ENCODE assay signal across 5 worm cellular contexts in genomic region chrIII:8801864-8802818, ce11.
TF ChIP-seq lines count a peak whose summit lies in the region.

No protein-coding gene starts in this region.

TF ChIP-seq in whole organism, L1 larva, 84 proteins besides CTCF, POLR2A, EP300 and RAD21 (continues in another document):
- TF ChIP-seq nhr-77 (tag; optimal IDR thresholded peaks at IDR 0.05; lab: Kevin White, UChicago) (peak; percentile 96), pax-3 (tag; optimal IDR thresholded peaks at IDR 0.05; lab: Kevin White, UChicago) (peak; percentile 83), lin-35 (GFP tag; optimal IDR thresholded peaks at IDR 0.05; lab: Kevin White, UChicago) (peak; percentile 72 to 91), swsn-7 (tag; optimal IDR thresholded peaks at IDR 0.05; lab: Kevin White, UChicago) (peak; percentile 96), unc-62 (GFP tag; optimal IDR thresholded peaks at IDR 0.05; lab: Kevin White, UChicago) (peak; percentile 22), grh-1 (GFP tag; IDR thresholded peaks at IDR 0.05; lab: Robert Waterston, UW) (peak; percentile 82), lir-3 (tag; optimal IDR thresholded peaks at IDR 0.05; lab: Kevin White, UChicago; ENCODE audit: poor library complexity) (peak; percentile 81), hpl-2 (GFP tag; optimal IDR thresholded peaks at IDR 0.05; lab: Kevin White, UChicago) (peak; percentile 92), egl-13 (tag; optimal IDR thresholded peaks at IDR 0.05; lab: Kevin White, UChicago) (peak; percentile 84), ztf-11 (tag; optimal IDR thresholded peaks at IDR 0.05; lab: Kevin White, UChicago) (peak in 1 of 2 experiments; percentile 83), pag-3 (tag; optimal IDR thresholded peaks at IDR 0.05; lab: Kevin White, UChicago; ENCODE audit: borderline replicate concordance, insufficient read depth) (no peak), hlh-4 (tag; optimal IDR thresholded peaks at IDR 0.05; lab: Kevin White, UChicago) (no peak), sup-37 (GFP tag; optimal IDR thresholded peaks at IDR 0.05; lab: Kevin White, UChicago) (peak; percentile 87), tbx-2 (tag; optimal IDR thresholded peaks at IDR 0.05; lab: Kevin White, UChicago) (peak; percentile 97), Y116A8C.19 (tag; optimal IDR thresholded peaks at IDR 0.05; lab: Kevin White, UChicago; ENCODE audit: borderline replicate concordance) (no peak), lin-39 (tag; optimal IDR thresholded peaks at IDR 0.05; lab: Kevin White, UChicago) (peak; percentile 92), lin-15B (tag; optimal IDR thresholded peaks at IDR 0.05; lab: Kevin White, UChicago) (peak; percentile 9)

TF ChIP-seq in whole organism, L3 larva, 47 proteins besides CTCF, POLR2A, EP300 and RAD21 (continues in another document):
- TF ChIP-seq fkh-2 (tag; optimal IDR thresholded peaks at IDR 0.05; lab: Kevin White, UChicago) (no peak), lin-15B (tag; optimal IDR thresholded peaks at IDR 0.05; lab: Kevin White, UChicago) (peak; percentile 74), ceh-16 (tag; optimal IDR thresholded peaks at IDR 0.05; lab: Kevin White, UChicago) (no peak), ztf-4 (tag; optimal IDR thresholded peaks at IDR 0.05; lab: Kevin White, UChicago) (peak; percentile 70), hmg-11 (tag; optimal IDR thresholded peaks at IDR 0.05; lab: Kevin White, UChicago) (peak; percentile 74), eor-1 (tag; optimal IDR thresholded peaks at IDR 0.05; lab: Kevin White, UChicago) (peak in 1 of 2 experiments; percentile 75), mml-1 (tag; optimal IDR thresholded peaks at IDR 0.05; lab: Kevin White, UChicago) (peak; percentile 40), elt-1 (tag; optimal IDR thresholded peaks at IDR 0.05; lab: Kevin White, UChicago) (peak; percentile 69), ZK546.5 (tag; optimal IDR thresholded peaks at IDR 0.05; lab: Kevin White, UChicago) (no peak), nhr-25 (tag; optimal IDR thresholded peaks at IDR 0.05; lab: Kevin White, UChicago) (peak; percentile 99), unc-62 (GFP tag; optimal IDR thresholded peaks at IDR 0.05; lab: Kevin White, UChicago) (peak; percentile 99), nhr-237 (tag; optimal IDR thresholded peaks at IDR 0.05; lab: Kevin White, UChicago) (no peak), egl-5 (tag; optimal IDR thresholded peaks at IDR 0.05; lab: Kevin White, UChicago) (peak; percentile 84), nhr-67 (tag; optimal IDR thresholded peaks at IDR 0.05; lab: Kevin White, UChicago) (peak; percentile 17), lin-39 (tag; optimal IDR thresholded peaks at IDR 0.05; lab: Kevin White, UChicago) (peak; percentile 97), pqm-1 (tag; optimal IDR thresholded peaks at IDR 0.05; lab: Kevin White, UChicago) (peak; percentile 62), ama-1 (optimal IDR thresholded peaks at IDR 0.05; lab: Kevin White, UChicago) (peak; percentile 90), jun-1 (tag; optimal IDR thresholded peaks at IDR 0.05; lab: Kevin White, UChicago) (peak; percentile 95), pha-4 (tag; optimal IDR thresholded peaks at IDR 0.05; lab: Kevin White, UChicago) (peak; percentile 99)

TF ChIP-seq in whole organism, early embryonic, 17 proteins besides CTCF, POLR2A, EP300 and RAD21:
- TF ChIP-seq tbx-37 (GFP tag; conservative IDR thresholded peaks at IDR 0.05; lab: Robert Waterston, UW) (0 out of 2 replicates have a peak, but pooled peaks have one; percentile 23), flt-1 (GFP tag; IDR thresholded peaks at IDR 0.05; lab: Robert Waterston, UW) (peak; percentile 51), scrt-1 (GFP tag; IDR thresholded peaks at IDR 0.05; lab: Robert Waterston, UW) (0 out of 2 replicates have a peak, but pooled peaks have one; percentile 15), ceh-13 (GFP tag; optimal IDR thresholded peaks at IDR 0.05; lab: Kevin White, UChicago) (no peak), pes-1 (GFP tag; IDR thresholded peaks at IDR 0.05; lab: Robert Waterston, UW) (peak; percentile 61), aly-1 (tag; optimal IDR thresholded peaks at IDR 0.05; lab: Kevin White, UChicago) (peak; percentile 56), hmg-4 (GFP tag; optimal IDR thresholded peaks at IDR 0.05; lab: Kevin White, UChicago) (peak; percentile 85), hnd-1 (tag; optimal IDR thresholded peaks at IDR 0.05; lab: Kevin White, UChicago) (no peak)

TF ChIP-seq in whole organism, midembryonic, 9 proteins besides CTCF, POLR2A, EP300 and RAD21:
- TF ChIP-seq ztf-29 (GFP tag; IDR thresholded peaks at IDR 0.05; lab: Robert Waterston, UW) (peak; percentile 71), flt-1 (GFP tag; IDR thresholded peaks at IDR 0.05; lab: Robert Waterston, UW) (peak; percentile 78), klf-2 (GFP tag; conservative IDR thresholded peaks at IDR 0.05; lab: Robert Waterston, UW) (no peak), cog-1 (tag; optimal IDR thresholded peaks at IDR 0.05; lab: Kevin White, UChicago) (peak; percentile 98)

TF ChIP-seq in whole organism, young adult, 124 proteins besides CTCF, POLR2A, EP300 and RAD21 (continues in another document):
- TF ChIP-seq nhr-90 (tag; optimal IDR thresholded peaks at IDR 0.05; lab: Kevin White, UChicago): peak; percentile 85
- peak in 1 of 3 experiments; percentile 61 for TF ChIP-seq lin-35 (GFP tag; optimal IDR thresholded peaks at IDR 0.05; lab: Kevin White, UChicago)
- peak; percentile 79 for TF ChIP-seq pbrm-1 (GFP tag; IDR thresholded peaks at IDR 0.05; lab: Robert Waterston, UW)
- TF ChIP-seq lsy-27 (tag; optimal IDR thresholded peaks at IDR 0.05; lab: Kevin White, UChicago; ENCODE audit: borderline replicate concordance, insufficient read depth): no peak
- TF ChIP-seq Y53F4B.3 (GFP tag; IDR thresholded peaks at IDR 0.05; lab: Robert Waterston, UW): no peak
- peak; percentile 57 for TF ChIP-seq tbp1 (GFP tag; optimal IDR thresholded peaks at IDR 0.05; lab: Kevin White, UChicago)
- peak; percentile 83 for TF ChIP-seq ztf-3 (GFP tag; optimal IDR thresholded peaks at IDR 0.05; lab: Kevin White, UChicago)
- peak; percentile 74; the same call in 1 of the 2 replicates for TF ChIP-seq K11D2.4 (GFP tag; IDR thresholded peaks at IDR 0.05; lab: Robert Waterston, UW)
- peak; percentile 80 for TF ChIP-seq tlf-1 (GFP tag; optimal IDR thresholded peaks at IDR 0.05; lab: Kevin White, UChicago)
- no peak for TF ChIP-seq nhr-179 (tag; optimal IDR thresholded peaks at IDR 0.05; lab: Kevin White, UChicago)
- no peak for TF ChIP-seq cebp-1 (GFP tag; IDR thresholded peaks at IDR 0.05; lab: Robert Waterston, UW)
- peak; percentile 92 for TF ChIP-seq cebp-1 (tag; optimal IDR thresholded peaks at IDR 0.05; lab: Kevin White, UChicago)
- no peak for TF ChIP-seq F55B11.4 (tag; optimal IDR thresholded peaks at IDR 0.05; lab: Kevin White, UChicago; ENCODE audit: borderline replicate concordance, insufficient read depth)
- no peak for TF ChIP-seq nfya-1 (tag; optimal IDR thresholded peaks at IDR 0.05; lab: Kevin White, UChicago; ENCODE audit: borderline replicate concordance, insufficient read depth)
- no peak for TF ChIP-seq cebp-2 (GFP tag; IDR thresholded peaks at IDR 0.05; lab: Robert Waterston, UW)
- TF ChIP-seq snpc-1.1 (tag; optimal IDR thresholded peaks at IDR 0.05; lab: Kevin White, UChicago; ENCODE audit: insufficient read depth): peak; percentile 57
- no peak for TF ChIP-seq ccch-3 (GFP tag; optimal IDR thresholded peaks at IDR 0.05; lab: Kevin White, UChicago)
- no peak for TF ChIP-seq unc-130 (GFP tag; optimal IDR thresholded peaks at IDR 0.05; lab: Kevin White, UChicago)
- TF ChIP-seq madf-8 (GFP tag; conservative IDR thresholded peaks at IDR 0.05; lab: Robert Waterston, UW): no peak
- TF ChIP-seq aptf-3 (GFP tag; IDR thresholded peaks at IDR 0.05; lab: Robert Waterston, UW): no peak
- TF ChIP-seq B0019.2 (GFP tag; conservative IDR thresholded peaks at IDR 0.05; lab: Robert Waterston, UW): no peak
- TF ChIP-seq F52B5.7 (tag; optimal IDR thresholded peaks at IDR 0.05; lab: Kevin White, UChicago): no peak
- no peak for TF ChIP-seq lsl-1 (GFP tag; optimal IDR thresholded peaks at IDR 0.05; lab: Kevin White, UChicago)
- TF ChIP-seq ztf-28 (GFP tag; IDR thresholded peaks at IDR 0.05; lab: Robert Waterston, UW): no peak
- TF ChIP-seq ceh-27 (GFP tag; optimal IDR thresholded peaks at IDR 0.05; lab: Kevin White, UChicago): peak; percentile 90
- no peak for TF ChIP-seq snpc-4 (GFP tag; optimal IDR thresholded peaks at IDR 0.05; lab: Kevin White, UChicago)
- peak; percentile 49 to 76 (median 74) for TF ChIP-seq snpc-4 (tag; optimal IDR thresholded peaks at IDR 0.05; lab: Kevin White, UChicago)
- TF ChIP-seq lag-1 (GFP tag; IDR thresholded peaks at IDR 0.05; lab: Robert Waterston, UW): 0 out of 2 replicates have a peak, but pooled peaks have one; percentile 56
- TF ChIP-seq ets-4 (GFP tag; optimal IDR thresholded peaks at IDR 0.05; lab: Kevin White, UChicago): peak; percentile 78
- TF ChIP-seq lin-54 (GFP tag; optimal IDR thresholded peaks at IDR 0.05; lab: Kevin White, UChicago): peak; percentile 67
- no peak for TF ChIP-seq fkh-3 (tag; optimal IDR thresholded peaks at IDR 0.05; lab: Kevin White, UChicago)
- no peak for TF ChIP-seq zim-3 (tag; optimal IDR thresholded peaks at IDR 0.05; lab: Kevin White, UChicago)
- peak; percentile 96 for TF ChIP-seq ztf-22 (GFP tag; optimal IDR thresholded peaks at IDR 0.05; lab: Kevin White, UChicago)
- no peak for TF ChIP-seq sdz-38 (tag; optimal IDR thresholded peaks at IDR 0.05; lab: Kevin White, UChicago)
- 0 out of 2 replicates have a peak, but pooled peaks have one; percentile 72 for TF ChIP-seq Y53G8AR.9 (GFP tag; conservative IDR thresholded peaks at IDR 0.05; lab: Robert Waterston, UW)
- peak; percentile 73 for TF ChIP-seq gei-17 (GFP tag; optimal IDR thresholded peaks at IDR 0.05; lab: Kevin White, UChicago)
- no peak for TF ChIP-seq ceh-58 (GFP tag; IDR thresholded peaks at IDR 0.05; lab: Robert Waterston, UW)
- TF ChIP-seq sptf-2 (GFP tag; optimal IDR thresholded peaks at IDR 0.05; lab: Kevin White, UChicago): no peak
- TF ChIP-seq C06A6.2 (GFP tag; conservative IDR thresholded peaks at IDR 0.05; lab: Robert Waterston, UW): peak; percentile 68
- TF ChIP-seq F57C9.4 (tag; optimal IDR thresholded peaks at IDR 0.05; lab: Kevin White, UChicago): no peak
- TF ChIP-seq repo-1 (tag; optimal IDR thresholded peaks at IDR 0.05; lab: Kevin White, UChicago): peak; percentile 46
- peak; percentile 53; the same call in 1 of the 2 replicates for TF ChIP-seq egrh-3 (GFP tag; IDR thresholded peaks at IDR 0.05; lab: Robert Waterston, UW)
- TF ChIP-seq F10E7.11 (tag; optimal IDR thresholded peaks at IDR 0.05; lab: Kevin White, UChicago): no peak
- TF ChIP-seq hmg-1.2 (GFP tag; IDR thresholded peaks at IDR 0.05; lab: Robert Waterston, UW): peak; percentile 91
- TF ChIP-seq lin-40 (tag; optimal IDR thresholded peaks at IDR 0.05; lab: Kevin White, UChicago): peak; percentile 96
- TF ChIP-seq ama-1 (optimal IDR thresholded peaks at IDR 0.05; lab: Kevin White, UChicago): no peak
- no peak for TF ChIP-seq ama-1 (GFP tag; optimal IDR thresholded peaks at IDR 0.05; lab: Kevin White, UChicago)

Comparison
In these comparisons a context has a peak if more than half of its experiments do, and no peak if none do; other contexts are left out.
1. Of the 8 proteins assayed by ChIP-seq in both whole organism, young adult and whole organism, L1 larva: peak only in whole organism, young adult: none; only in whole organism, L1 larva: ama-1, dpl-1, efl-1 and unc-130; in both: nhr-90, snpc-4 and unc-62; in neither: 0; mixed calls (peak in some experiments, not most) for 1.